Fruit fly (Drosophila melanogaster): ENCODE measurements around the gene CG45101.

Gene CG45101

DNA sequence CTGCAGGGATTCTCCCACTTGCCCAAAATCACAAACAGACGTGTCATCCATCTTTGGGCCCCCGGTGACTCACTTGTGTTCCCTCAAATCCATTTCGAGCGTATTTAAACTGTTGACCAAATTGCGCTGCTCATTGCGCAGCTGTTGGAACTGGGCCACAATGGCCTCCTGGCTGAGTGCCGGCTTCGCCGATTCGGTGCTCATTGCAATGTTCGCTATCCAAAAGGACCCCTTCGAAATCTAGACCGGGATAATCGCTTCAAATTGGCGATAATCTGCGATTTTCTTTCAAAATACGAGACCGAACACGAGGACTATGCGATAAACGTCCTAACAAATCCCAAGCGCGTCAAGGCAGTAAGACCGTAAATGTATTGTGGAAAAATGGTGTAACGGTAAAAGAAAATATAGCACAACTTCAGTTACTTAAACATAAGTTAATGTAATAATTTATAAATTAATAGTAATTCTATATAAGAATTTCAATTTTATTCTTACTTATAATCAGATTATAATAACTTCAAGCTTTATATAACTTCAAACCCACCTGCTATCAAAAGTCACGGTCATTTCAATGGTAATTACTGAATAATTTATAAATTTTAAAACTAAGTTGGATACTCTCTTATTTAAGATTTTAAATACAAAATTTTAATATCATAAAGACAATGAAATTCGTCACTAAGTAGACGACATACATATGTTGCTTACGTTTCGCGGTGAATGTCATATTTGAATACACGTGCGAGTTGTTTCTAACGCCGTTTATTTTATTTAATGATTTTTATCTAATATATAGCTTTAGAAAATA is 9.5 kb downstream of the CG45101 start, which contains the start of the genes Pfdn2 and Noc1:
TSS of gene Pfdn2 (minus strand) at position 346 of the 811 bp plus-strand sequence.
TSS of gene Noc1 (plus strand) at position 727 of the 811 bp plus-strand sequence.
- TF ChIP-seq psq (optimal IDR thresholded peaks at IDR 0.05), result no peak
- no peak for TF ChIP-seq insv (optimal IDR thresholded peaks at IDR 0.05)
- no peak for TF ChIP-seq ttk (optimal IDR thresholded peaks at IDR 0.05)
- TF ChIP-seq h (optimal IDR thresholded peaks at IDR 0.05), result no peak
- no peak for TF ChIP-seq Myc (optimal IDR thresholded peaks at IDR 0.05)
- no peak for TF ChIP-seq Sin3A (optimal IDR thresholded peaks at IDR 0.05)

DNA sequence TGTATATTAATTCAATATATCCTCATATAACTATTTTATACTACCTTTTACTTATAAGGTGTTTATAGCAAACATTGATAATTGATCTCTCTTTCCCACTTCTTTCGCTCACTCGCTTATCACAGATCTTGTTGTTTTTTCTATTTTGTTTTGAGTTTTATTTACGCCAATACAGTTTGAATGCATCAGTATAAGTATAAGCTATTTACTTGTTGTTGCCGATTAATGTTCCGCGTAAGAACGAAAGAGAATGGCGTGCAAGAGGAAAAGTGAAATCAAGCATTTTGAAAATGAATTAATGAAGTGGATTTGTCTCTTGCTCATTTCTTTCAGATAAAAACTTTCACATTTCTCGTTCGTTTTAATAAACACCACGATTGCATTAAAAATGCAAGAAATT is 18.8 kb downstream of the CG45101 start:
- no peak for TF ChIP-seq insv (optimal IDR thresholded peaks at IDR 0.05)

dm6 chr3L:11084557-11085231 is 19.9 kb downstream of the CG45101 start:
- TF ChIP-seq psq (optimal IDR thresholded peaks at IDR 0.05), result no peak

- TF ChIP-seq Sin3A (optimal IDR thresholded peaks at IDR 0.05), result no peak
- TF ChIP-seq h (optimal IDR thresholded peaks at IDR 0.05), result no peak
- TF ChIP-seq ttk (optimal IDR thresholded peaks at IDR 0.05), result no peak
- no peak for TF ChIP-seq Myc (optimal IDR thresholded peaks at IDR 0.05)
- TF ChIP-seq psq (optimal IDR thresholded peaks at IDR 0.05), result no peak
- no peak for TF ChIP-seq insv (optimal IDR thresholded peaks at IDR 0.05)
Measured at dm6 chr3L:11085810-11086209, 21.0 kb downstream of the CG45101 start.

dm6 chr3L:11089805-11090440 is 25.1 kb downstream of the CG45101 start:
- no peak for TF ChIP-seq psq (optimal IDR thresholded peaks at IDR 0.05)
- no peak for TF ChIP-seq insv (optimal IDR thresholded peaks at IDR 0.05)
- TF ChIP-seq Myc (optimal IDR thresholded peaks at IDR 0.05), result no peak
- no peak for TF ChIP-seq Sin3A (optimal IDR thresholded peaks at IDR 0.05)
- TF ChIP-seq ttk (optimal IDR thresholded peaks at IDR 0.05), result no peak
- TF ChIP-seq h (optimal IDR thresholded peaks at IDR 0.05), result no peak

DNA sequence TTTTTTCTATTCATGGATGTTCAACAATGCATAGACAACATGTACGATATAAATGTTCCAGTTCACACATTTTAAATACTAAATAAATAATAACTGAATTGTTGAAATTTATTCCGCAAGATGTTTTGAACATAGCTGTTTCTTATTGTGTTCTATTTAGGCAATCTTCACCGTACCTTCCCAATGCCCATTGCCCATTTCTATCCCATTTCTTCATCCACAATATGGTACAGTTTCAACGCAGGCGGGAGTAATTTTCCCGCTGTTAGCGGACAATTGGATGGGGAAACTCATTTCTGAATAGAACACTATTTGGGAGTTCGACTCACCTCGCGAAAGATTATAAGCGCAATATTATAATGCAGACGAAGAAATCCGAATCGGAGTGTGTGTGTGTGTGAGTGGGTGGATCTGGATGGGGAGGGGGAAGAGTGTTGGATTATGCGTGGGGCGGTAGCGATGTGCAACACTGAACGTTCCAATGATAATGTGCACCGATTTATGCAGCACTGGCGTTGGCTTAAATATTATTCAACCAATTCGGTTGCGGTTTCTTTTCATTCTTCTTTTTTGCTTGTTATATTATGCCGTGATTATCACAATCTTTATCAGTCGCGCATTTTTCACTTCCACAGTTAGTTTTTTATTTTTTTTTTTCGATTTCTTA is 27.3 kb downstream of the CG45101 start:
- no peak for TF ChIP-seq ttk (optimal IDR thresholded peaks at IDR 0.05)
- no peak for TF ChIP-seq h (optimal IDR thresholded peaks at IDR 0.05)
- no peak for TF ChIP-seq Myc (optimal IDR thresholded peaks at IDR 0.05)
- TF ChIP-seq insv (optimal IDR thresholded peaks at IDR 0.05), result no peak
- no peak for TF ChIP-seq Sin3A (optimal IDR thresholded peaks at IDR 0.05)
- TF ChIP-seq psq (optimal IDR thresholded peaks at IDR 0.05), result no peak

DNA sequence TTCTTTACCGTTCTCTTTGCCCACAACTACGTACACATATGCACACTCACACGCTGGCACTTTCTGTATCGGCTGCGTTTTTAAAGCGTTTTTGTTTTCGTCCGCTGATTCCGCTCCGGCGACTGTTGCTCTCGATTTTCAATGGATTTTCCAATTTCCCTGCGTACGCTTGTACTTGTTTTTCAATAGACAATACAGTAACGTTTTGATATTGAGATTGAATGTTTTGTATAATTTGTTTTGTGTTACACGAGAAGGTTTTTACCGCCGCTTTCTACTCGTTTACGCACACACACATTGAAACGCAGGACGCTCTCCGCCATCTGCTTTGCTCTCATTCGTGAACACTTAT is 27.8 kb downstream of the CG45101 start:
- no peak for TF ChIP-seq psq (optimal IDR thresholded peaks at IDR 0.05)
- no peak for TF ChIP-seq insv (optimal IDR thresholded peaks at IDR 0.05)
- TF ChIP-seq Sin3A (optimal IDR thresholded peaks at IDR 0.05), result no peak
- no peak for TF ChIP-seq h (optimal IDR thresholded peaks at IDR 0.05)
- TF ChIP-seq Myc (optimal IDR thresholded peaks at IDR 0.05), result no peak
- TF ChIP-seq ttk (optimal IDR thresholded peaks at IDR 0.05), result no peak

DNA sequence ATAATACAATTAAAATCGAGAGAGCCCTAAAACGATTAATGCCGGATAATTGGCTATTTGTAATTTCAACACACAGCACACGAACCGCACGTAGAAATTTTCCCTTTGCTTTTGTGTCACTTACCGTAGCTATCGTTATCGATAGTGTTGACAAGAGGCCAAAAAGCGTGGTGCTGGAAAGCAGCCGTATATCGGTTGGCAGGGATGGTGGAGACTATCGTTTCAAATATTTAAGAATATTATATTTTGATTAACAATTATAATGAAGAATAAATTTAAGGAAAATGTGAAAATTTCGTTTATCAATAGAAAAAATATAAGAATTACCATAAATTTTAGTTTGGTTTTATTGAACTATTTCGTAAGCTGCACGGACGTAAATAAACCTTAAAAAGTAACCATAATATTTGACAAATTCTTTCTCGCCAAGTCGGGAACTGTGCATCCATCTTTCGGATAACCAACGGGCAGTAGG is 28.3 kb downstream of the CG45101 start, which contains the start of gene JIL-1:
TSS of gene JIL-1 (minus strand) at position 148 of the 475 bp plus-strand sequence.
- no peak for TF ChIP-seq Sin3A (optimal IDR thresholded peaks at IDR 0.05)
- TF ChIP-seq psq (optimal IDR thresholded peaks at IDR 0.05), result no peak
- no peak for TF ChIP-seq h (optimal IDR thresholded peaks at IDR 0.05)
- no peak for TF ChIP-seq ttk (optimal IDR thresholded peaks at IDR 0.05)
- TF ChIP-seq insv (optimal IDR thresholded peaks at IDR 0.05), result no peak
- no peak for TF ChIP-seq Myc (optimal IDR thresholded peaks at IDR 0.05)

dm6 chr3L:11094279-11094678 is 29.5 kb downstream of the CG45101 start:
- TF ChIP-seq Sin3A (optimal IDR thresholded peaks at IDR 0.05) (no peak), h (optimal IDR thresholded peaks at IDR 0.05) (no peak), psq (optimal IDR thresholded peaks at IDR 0.05) (no peak), Myc (optimal IDR thresholded peaks at IDR 0.05) (no peak), insv (optimal IDR thresholded peaks at IDR 0.05) (no peak), ttk (optimal IDR thresholded peaks at IDR 0.05) (no peak)

DNA sequence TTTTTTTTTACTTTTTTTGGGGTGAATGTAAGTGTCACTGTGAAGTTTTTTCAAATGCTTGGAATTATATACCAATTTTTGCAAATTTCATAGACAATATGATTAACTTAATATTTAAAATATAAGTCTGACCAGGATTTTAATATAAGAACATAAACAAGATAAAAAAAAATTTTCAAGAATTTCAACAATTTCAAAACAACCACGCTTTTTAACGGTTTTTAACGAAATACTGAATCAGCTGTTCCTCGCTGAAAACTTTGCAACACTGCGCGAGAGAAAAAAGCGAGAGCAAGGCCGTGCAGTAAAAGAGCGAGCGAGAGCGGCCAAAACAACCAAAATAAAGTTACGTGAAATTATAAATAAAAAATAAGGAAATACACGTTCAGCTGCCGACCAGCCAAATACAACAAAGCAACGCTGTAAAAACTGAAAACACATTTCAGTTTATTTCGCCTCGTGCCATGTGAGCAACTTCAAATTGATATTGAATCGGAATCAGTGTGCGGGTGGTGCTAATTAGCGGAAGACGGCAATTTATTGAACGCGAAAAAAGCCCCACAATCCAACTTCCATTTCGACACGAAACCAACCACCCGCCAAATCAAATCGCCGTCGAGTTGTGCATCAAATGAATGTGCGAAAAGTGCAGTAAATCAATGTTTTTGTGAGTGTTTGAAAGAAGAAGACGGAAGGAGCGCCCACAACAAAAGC is 31.6 kb downstream of the CG45101 start, which contains the start of the genes CG46439, Iyd and CG33947:
TSS of gene CG46439 (minus strand) at position 51 of the 714 bp plus-strand sequence.
TSS of gene Iyd (minus strand) at position 51 of the 714 bp plus-strand sequence.
TSS of gene CG33947 (plus strand) at position 302 of the 714 bp plus-strand sequence.
- TF ChIP-seq ttk (optimal IDR thresholded peaks at IDR 0.05) (no peak), Sin3A (optimal IDR thresholded peaks at IDR 0.05) (no peak), Myc (optimal IDR thresholded peaks at IDR 0.05) (no peak), psq (optimal IDR thresholded peaks at IDR 0.05) (no peak), insv (optimal IDR thresholded peaks at IDR 0.05) (no peak), h (optimal IDR thresholded peaks at IDR 0.05) (no peak)

Measured in Kc167 (cell line).